Worm (Caenorhabditis elegans) whole organism, L1 larva: ENCODE results near the gene Y110A2AL.4.

Source experiments
- aha-1 ChIP-seq: fragments of 150-350 bp; optimal IDR thresholded peaks from 2 replicates; lab custom pipeline; 2014; ENCODE audit warnings: missing biosample characterization, missing genetic modification characterization
- ceh-82 ChIP-seq, 3 experiments: fragments of 150-350 bp in 1 of 3; sonication (generic microtip) in 2 of 3; optimal IDR thresholded peaks; 2 replicates each; lab custom pipeline; 2014 to 2017; ENCODE audit warnings: missing biosample characterization in 3 of 3, missing genetic modification characterization in 3 of 3
- jun-1 ChIP-seq: fragments of 150-350 bp; optimal IDR thresholded peaks from 2 replicates; lab custom pipeline; 2014; ENCODE audit warnings: missing biosample characterization, missing genetic modification reagents, missing genetic modification characterization
- lin-13 ChIP-seq: fragments of 150-350 bp; optimal IDR thresholded peaks from 2 replicates; lab custom pipeline; 2014; ENCODE audit warnings: missing biosample characterization, missing genetic modification reagents, missing genetic modification characterization
- mdl-1 ChIP-seq, 2 experiments: fragments of 150-350 bp; optimal IDR thresholded peaks; 2 replicates each; lab custom pipeline; 2014 to 2017; ENCODE audit warnings: missing biosample characterization in 2 of 2, missing genetic modification characterization in 2 of 2, inconsistent platforms in 1 of 2
- nhr-11 ChIP-seq: fragments of 150-350 bp; optimal IDR thresholded peaks from 2 replicates; lab custom pipeline; 2014; ENCODE audit warnings: missing biosample characterization, missing genetic modification characterization
- nhr-28 ChIP-seq: fragments of 150-350 bp; optimal IDR thresholded peaks from 2 replicates; lab custom pipeline; 2014; ENCODE audit warnings: missing biosample characterization, missing genetic modification characterization
- nhr-76 ChIP-seq: sonication (generic microtip); optimal IDR thresholded peaks from 2 replicates; lab custom pipeline; 2017; ENCODE audit warnings: missing biosample characterization, missing genetic modification characterization
- pag-3 ChIP-seq: sonication (generic microtip); optimal IDR thresholded peaks from 2 replicates; lab custom pipeline; 2017; ENCODE audit warnings: missing genetic modification characterization, mild to moderate bottlenecking, missing compliant biosample characterization, antibody characterized with exemption, borderline replicate concordance; ENCODE audit not compliant: insufficient read depth
- sptf-1 ChIP-seq: fragments of 150-350 bp; optimal IDR thresholded peaks from 2 replicates; lab custom pipeline; 2014; ENCODE audit warnings: missing biosample characterization, missing genetic modification characterization
- xbp-1 ChIP-seq: sonication (generic microtip); optimal IDR thresholded peaks from 2 replicates; lab custom pipeline; 2016; ENCODE audit warnings: missing genetic modification characterization, missing compliant biosample characterization

DNA sequence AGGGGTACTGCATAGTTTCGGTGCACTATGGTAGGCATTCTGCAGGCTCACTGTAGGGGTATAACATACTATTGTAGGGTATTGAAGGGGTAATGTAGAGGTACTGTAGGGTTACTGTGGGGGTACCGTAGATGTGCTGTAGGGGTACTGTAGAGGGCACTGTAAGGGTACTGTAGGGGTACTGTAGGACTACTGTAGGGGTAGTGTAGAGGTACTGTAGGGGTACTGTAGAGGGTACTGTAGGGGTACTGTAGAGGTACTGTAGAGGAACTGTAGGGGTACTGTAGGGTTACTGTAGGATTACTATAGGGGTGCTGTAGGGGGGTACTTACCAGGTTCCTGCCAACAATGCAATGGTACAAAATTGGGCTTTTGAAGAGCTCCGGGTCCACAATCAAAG is 9.0 kb upstream of the Y110A2AL.4 start:
- TF ChIP-seq nhr-76 (tag; lab: Kevin White, UChicago) (no peak), mdl-1 (tag; optimal IDR thresholded peaks at IDR 0.05; lab: Kevin White, UChicago) (no peak), jun-1 (tag; lab: Kevin White, UChicago) (no peak), ceh-82 (tag; optimal IDR thresholded peaks at IDR 0.05; lab: Kevin White, UChicago) (no peak), pag-3 (tag; lab: Kevin White, UChicago) (no peak), sptf-1 (tag; lab: Kevin White, UChicago) (no peak), nhr-28 (tag; lab: Kevin White, UChicago) (no peak), nhr-11 (tag; lab: Kevin White, UChicago) (no peak), lin-13 (GFP tag; lab: Kevin White, UChicago) (no peak), xbp-1 (tag; lab: Kevin White, UChicago) (no peak), aha-1 (tag; lab: Kevin White, UChicago) (no peak)
